Fruit fly (Drosophila melanogaster): ENCODE data around the gene CG14852.
A peak's percentile ranks its signal among the peaks of the same experiment; 100 is the strongest.

The CG14852 gene

dm6 chr3R:14568501-14569137 is 2.9 kb downstream of the CG14852 start, which contains the start of gene CG8066 (continued):
- TF ChIP-seq gem (tag; optimal IDR thresholded peaks at IDR 0.05), result peak; percentile 49
- TF ChIP-seq CG7839 (tag; optimal IDR thresholded peaks at IDR 0.05), result peak; percentile 22
- TF ChIP-seq amos (GFP tag; IDR thresholded peaks at IDR 0.05; ENCODE audit: partially characterized antibody), result peak; percentile 53; the same call in 1 of the 2 replicates
- peak; percentile 35; the same call in 1 of the 3 replicates for TF ChIP-seq Doc3 (GFP tag; IDR thresholded peaks at IDR 0.05; ENCODE audit: partially characterized antibody)
- peak; percentile 49 for TF ChIP-seq CG18599 (GFP tag; optimal IDR thresholded peaks at IDR 0.05)
- TF ChIP-seq NC2β (GFP tag; optimal IDR thresholded peaks at IDR 0.05), result no peak
- peak; percentile 60 for TF ChIP-seq exex (tag; optimal IDR thresholded peaks at IDR 0.05)
- TF ChIP-seq sens (GFP tag), result peak; percentile 81
- peak; percentile 32 for TF ChIP-seq Sry-δ (GFP tag; optimal IDR thresholded peaks at IDR 0.05)
- 0 out of 2 replicates have a peak, but pooled peaks have one; percentile 7 for TF ChIP-seq Atf6 (GFP tag; IDR thresholded peaks at IDR 0.05)
- TF ChIP-seq kay (GFP tag; optimal IDR thresholded peaks at IDR 0.05), result peak; percentile 59
- TF ChIP-seq CG30403 (GFP tag; optimal IDR thresholded peaks at IDR 0.05), result peak; percentile 16
- peak; percentile 38 for TF ChIP-seq CG13424 (tag; optimal IDR thresholded peaks at IDR 0.05)
- peak; percentile 46 for TF ChIP-seq CG2120 (GFP tag; optimal IDR thresholded peaks at IDR 0.05)
- peak; percentile 17; the same call in 2 of the 3 replicates for TF ChIP-seq CG34224 (GFP tag; IDR thresholded peaks at IDR 0.05; ENCODE audit: partially characterized antibody)
- TF ChIP-seq CG13287 (GFP tag; IDR thresholded peaks at IDR 0.05; ENCODE audit: partially characterized antibody), result peak; percentile 64
- TF ChIP-seq CG12659 (GFP tag; optimal IDR thresholded peaks at IDR 0.05), result peak; percentile 20
- peak; percentile 25 for TF ChIP-seq CG12391 (tag; optimal IDR thresholded peaks at IDR 0.05)
- no peak for TF ChIP-seq CG9215 (GFP tag; IDR thresholded peaks at IDR 0.05)
- no peak for TF ChIP-seq CG13624 (GFP tag; optimal IDR thresholded peaks at IDR 0.05)
- no peak for TF ChIP-seq CG32767 (GFP tag; IDR thresholded peaks at IDR 0.05)
- TF ChIP-seq crol (GFP tag; IDR thresholded peaks at IDR 0.05), result peak; percentile 58
- TF ChIP-seq CG12769 (tag; optimal IDR thresholded peaks at IDR 0.05), result peak; percentile 24
- peak; percentile 8 for TF ChIP-seq CG12299 (tag; optimal IDR thresholded peaks at IDR 0.05)
- peak; percentile 69 for TF ChIP-seq row (GFP tag; IDR thresholded peaks at IDR 0.05)
- peak; percentile 27 for TF ChIP-seq CG15269 (tag; optimal IDR thresholded peaks at IDR 0.05)
- no peak for TF ChIP-seq B-H1 (GFP tag; IDR thresholded peaks at IDR 0.05)
- peak; percentile 46 for TF ChIP-seq caup (GFP tag; optimal IDR thresholded peaks at IDR 0.05; ENCODE audit: severe bottlenecking)
- TF ChIP-seq CG17359 (tag; optimal IDR thresholded peaks at IDR 0.05), result peak; percentile 15
- TF ChIP-seq croc (GFP tag; conservative IDR thresholded peaks at IDR 0.05), result no peak
- no peak for TF ChIP-seq CG17328 (GFP tag; IDR thresholded peaks at IDR 0.05)
- TF ChIP-seq hbn (GFP tag; IDR thresholded peaks at IDR 0.05; ENCODE audit: partially characterized antibody), result peak; percentile 44
- TF ChIP-seq NfI (GFP tag; optimal IDR thresholded peaks at IDR 0.05), result peak; percentile 4
- TF ChIP-seq ttk (GFP tag; IDR thresholded peaks at IDR 0.05), result no peak
- TF ChIP-seq CG13894 (tag; optimal IDR thresholded peaks at IDR 0.05), result peak; percentile 37
- peak; percentile 39 for TF ChIP-seq PHDP (tag; optimal IDR thresholded peaks at IDR 0.05)
- no peak for TF ChIP-seq CG1233 (GFP tag; optimal IDR thresholded peaks at IDR 0.05)
- peak; percentile 44 for TF ChIP-seq Fer1 (GFP tag; optimal IDR thresholded peaks at IDR 0.05)
- TF ChIP-seq bsh (GFP tag; optimal IDR thresholded peaks at IDR 0.05), result peak in 1 of 2 experiments; percentile 25
- TF ChIP-seq bigmax (GFP tag; optimal IDR thresholded peaks at IDR 0.05), result peak; percentile 39
- no peak for TF ChIP-seq dmrt99B (tag; optimal IDR thresholded peaks at IDR 0.05)
- TF ChIP-seq bbx (GFP tag; IDR thresholded peaks at IDR 0.05; ENCODE audit: partially characterized antibody), result peak; percentile 48; the same call in 1 of the 2 replicates
- TF ChIP-seq sob (GFP tag; IDR thresholded peaks at IDR 0.05), result 0 out of 2 replicates have a peak, but pooled peaks have one; percentile 21
- no peak for TF ChIP-seq CG10462 (GFP tag; optimal IDR thresholded peaks at IDR 0.05)
- no peak for TF ChIP-seq hkb (optimal IDR thresholded peaks at IDR 0.05)
- 0 out of 2 replicates have a peak, but pooled peaks have one; percentile 21 for TF ChIP-seq hkb (GFP tag; IDR thresholded peaks at IDR 0.05)
- TF ChIP-seq cg (GFP tag; optimal IDR thresholded peaks at IDR 0.05), result peak; percentile 58
- TF ChIP-seq MBD-R2 (GFP tag; IDR thresholded peaks at IDR 0.05), result peak; percentile 46; the same call in 1 of the 2 replicates

Measured in whole organism, embryonic.